Worm (Caenorhabditis elegans) whole organism, mixed stage, embryonic: Measurements from ENCODE around the gene C06B8.3.

Experiments
- bed-3 ChIP-seq: fragments of 200-800 bp; sonication (Bioruptor generic); optimal IDR thresholded peaks from 3 replicates; lab custom pipeline; 2018; ENCODE audit warnings: mild to moderate bottlenecking, missing genetic modification characterization, moderate library complexity, missing compliant biosample characterization
- blmp-1 ChIP-seq: fragments of 150-350 bp; optimal IDR thresholded peaks from 2 replicates; lab custom pipeline; 2014; ENCODE audit warnings: missing biosample characterization, missing genetic modification characterization
- ceh-39 ChIP-seq: fragments of 150-350 bp; optimal IDR thresholded peaks from 2 replicates; lab custom pipeline; 2014; ENCODE audit warnings: missing biosample characterization, missing genetic modification characterization
- ceh-43 ChIP-seq: fragments of 200-800 bp; sonication (Bioruptor generic); optimal IDR thresholded peaks from 2 replicates; lab custom pipeline; 2018; ENCODE audit warnings: mild to moderate bottlenecking, missing genetic modification characterization, moderate library complexity, missing compliant biosample characterization
- ceh-83 ChIP-seq: fragments of 200-800 bp; sonication (Bioruptor generic); optimal IDR thresholded peaks from 2 replicates; lab custom pipeline; 2018; ENCODE audit warnings: mild to moderate bottlenecking, missing genetic modification characterization, missing compliant biosample characterization
- ces-1 ChIP-seq: fragments of 150-350 bp; optimal IDR thresholded peaks from 2 replicates; lab custom pipeline; 2014; ENCODE audit warnings: missing biosample characterization, missing genetic modification reagents, missing genetic modification characterization
- cnd-1 ChIP-seq: fragments of 200-800 bp; sonication (Bioruptor generic); optimal IDR thresholded peaks from 2 replicates; lab custom pipeline; 2018; ENCODE audit warnings: mild to moderate bottlenecking, missing genetic modification characterization, missing compliant biosample characterization
- drap-1 ChIP-seq: fragments of 200-800 bp; sonication (Bioruptor generic); optimal IDR thresholded peaks from 3 replicates; lab custom pipeline; 2018; ENCODE audit warnings: mild to moderate bottlenecking, missing genetic modification characterization, missing compliant biosample characterization
- elt-1 ChIP-seq: sonication (generic microtip); optimal IDR thresholded peaks from 2 replicates; lab custom pipeline; 2017; ENCODE audit warnings: missing genetic modification characterization, mild to moderate bottlenecking, missing compliant biosample characterization, antibody characterized with exemption, moderate library complexity, borderline replicate concordance; ENCODE audit not compliant: insufficient read depth
- elt-3 ChIP-seq: fragments of 150-350 bp; optimal IDR thresholded peaks from 2 replicates; lab custom pipeline; 2014; ENCODE audit warnings: missing biosample characterization, missing genetic modification characterization
- flh-1 ChIP-seq: fragments of 200-800 bp; sonication (Bioruptor generic); optimal IDR thresholded peaks from 2 replicates; lab custom pipeline; 2018; ENCODE audit warnings: mild to moderate bottlenecking, missing genetic modification characterization, moderate library complexity, missing compliant biosample characterization
- ham-2 ChIP-seq: fragments of 200-800 bp; sonication (Bioruptor generic); optimal IDR thresholded peaks from 2 replicates; lab custom pipeline; 2018; ENCODE audit warnings: mild to moderate bottlenecking, missing genetic modification characterization, missing compliant biosample characterization
- hlh-1 ChIP-seq: fragments of 150-350 bp; optimal IDR thresholded peaks from 2 replicates; lab custom pipeline; 2014; ENCODE audit warnings: missing biosample characterization, missing genetic modification reagents, missing genetic modification characterization
- lin-13 ChIP-seq: fragments of 150-350 bp; optimal IDR thresholded peaks from 2 replicates; lab custom pipeline; 2014; ENCODE audit warnings: missing biosample characterization, missing genetic modification characterization
- lin-32 ChIP-seq: fragments of 200-800 bp; sonication (Bioruptor generic); optimal IDR thresholded peaks from 2 replicates; lab custom pipeline; 2018; ENCODE audit warnings: mild to moderate bottlenecking, missing genetic modification characterization, missing compliant biosample characterization
- mab-5 ChIP-seq: fragments of 150-350 bp; optimal IDR thresholded peaks from 2 replicates; lab custom pipeline; 2014; ENCODE audit warnings: missing biosample characterization, missing genetic modification characterization
- mep-1 ChIP-seq: fragments of 150-350 bp; optimal IDR thresholded peaks from 2 replicates; lab custom pipeline; 2017; ENCODE audit warnings: missing biosample characterization, missing genetic modification reagents, missing genetic modification characterization, inconsistent platforms
- nhr-12 ChIP-seq: fragments of 150-350 bp; optimal IDR thresholded peaks from 2 replicates; lab custom pipeline; 2014; ENCODE audit warnings: missing biosample characterization, missing genetic modification characterization
- nhr-2 ChIP-seq: fragments of 150-350 bp; optimal IDR thresholded peaks from 2 replicates; lab custom pipeline; 2014; ENCODE audit warnings: missing biosample characterization, missing genetic modification characterization
- nhr-237 ChIP-seq: fragments of 150-350 bp; optimal IDR thresholded peaks from 2 replicates; lab custom pipeline; 2014; ENCODE audit warnings: missing biosample characterization, missing genetic modification characterization
- nhr-28 ChIP-seq: fragments of 150-350 bp; optimal IDR thresholded peaks from 2 replicates; lab custom pipeline; 2014; ENCODE audit warnings: missing biosample characterization, missing genetic modification characterization
- pha-4 ChIP-seq: fragments of 150-350 bp; optimal IDR thresholded peaks from 2 replicates; lab custom pipeline; 2018; ENCODE audit warnings: missing biosample characterization, missing genetic modification reagents, missing genetic modification characterization
- sem-2 ChIP-seq: fragments of 200-800 bp; sonication (Bioruptor generic); optimal IDR thresholded peaks from 2 replicates; lab custom pipeline; 2018; ENCODE audit warnings: mild to moderate bottlenecking, missing genetic modification characterization, missing compliant biosample characterization
- snpc-4 ChIP-seq: fragments of 150-350 bp; optimal IDR thresholded peaks from 2 replicates; lab custom pipeline; 2014; ENCODE audit warnings: missing biosample characterization, missing genetic modification characterization
- sptf-1 ChIP-seq: sonication (generic microtip); optimal IDR thresholded peaks from 2 replicates; lab custom pipeline; 2017; ENCODE audit warnings: mild to moderate bottlenecking, missing genetic modification characterization, moderate library complexity, missing compliant biosample characterization
- unc-120 ChIP-seq: sonication (generic microtip); optimal IDR thresholded peaks from 2 replicates; lab custom pipeline; 2017; ENCODE audit warnings: missing genetic modification characterization, missing compliant biosample characterization; ENCODE audit not compliant: poor library complexity, severe bottlenecking
- unc-39 ChIP-seq: fragments of 150-350 bp; optimal IDR thresholded peaks from 2 replicates; lab custom pipeline; 2014; ENCODE audit warnings: missing biosample characterization, missing genetic modification characterization
- unc-62 ChIP-seq: fragments of 150-350 bp; optimal IDR thresholded peaks from 2 replicates; lab custom pipeline; 2014; ENCODE audit warnings: missing biosample characterization, missing genetic modification reagents, missing genetic modification characterization
- ztf-11 ChIP-seq: fragments of 150-350 bp; optimal IDR thresholded peaks from 2 replicates; lab custom pipeline; 2014; ENCODE audit warnings: missing biosample characterization, missing genetic modification characterization

The C06B8.3 gene

DNA sequence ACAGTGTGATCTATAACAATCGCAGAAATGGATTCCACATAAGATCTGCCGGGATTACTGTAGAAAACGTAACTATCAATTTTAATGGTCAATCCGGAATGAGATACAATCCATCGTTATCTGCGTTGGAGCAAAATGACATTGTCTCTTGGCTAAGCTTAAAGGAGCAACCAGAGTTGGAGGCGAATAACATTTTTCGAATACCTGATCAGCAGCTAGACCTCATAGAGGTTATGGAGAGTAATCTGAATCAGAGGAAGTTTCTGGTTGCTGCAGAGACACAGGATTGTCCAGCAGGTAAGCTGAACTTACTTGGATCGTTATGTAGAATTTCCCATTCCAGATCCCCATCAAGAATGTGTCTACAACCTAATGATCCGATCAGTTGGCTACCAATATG is 19.2 kb upstream of the C06B8.3 start:
- TF ChIP-seq unc-39: no peak
- TF ChIP-seq ces-1 (GFP tag; lab: Kevin White, UChicago): no peak
- TF ChIP-seq drap-1 (GFP tag; lab: Kevin White, UChicago): no peak
- TF ChIP-seq sptf-1 (tag; lab: Kevin White, UChicago): no peak
- no peak for TF ChIP-seq snpc-4 (tag; lab: Kevin White, UChicago)
- no peak for TF ChIP-seq nhr-28
- TF ChIP-seq blmp-1: no peak
- TF ChIP-seq, all 35 proteins: peak for 0

DNA sequence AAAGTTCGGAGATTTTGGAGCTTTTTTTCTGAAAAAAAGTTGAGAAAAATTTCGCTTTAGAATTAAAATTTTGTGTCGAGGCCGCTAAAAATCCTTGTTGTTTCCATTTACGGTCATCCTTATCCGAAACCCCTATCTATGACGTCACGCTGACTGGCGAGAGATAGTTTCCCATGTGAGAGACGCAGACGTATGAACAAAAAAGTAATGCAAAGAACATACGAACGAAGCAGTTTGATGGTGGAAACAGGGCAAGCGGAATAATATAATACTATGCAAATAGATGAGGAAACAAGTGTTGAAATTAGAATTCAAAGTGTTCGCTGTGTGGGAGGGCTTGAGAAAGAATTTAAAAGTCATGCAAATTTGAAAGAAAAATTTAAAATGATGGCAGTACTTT is 14.7 kb upstream of the C06B8.3 start:
- TF ChIP-seq nhr-12 (tag; lab: Kevin White, UChicago) (no peak), lin-13 (tag; lab: Kevin White, UChicago) (no peak), ces-1 (GFP tag; lab: Kevin White, UChicago) (no peak), snpc-4 (tag; lab: Kevin White, UChicago) (no peak), ceh-83 (GFP tag; lab: Kevin White, UChicago) (no peak), ceh-39 (tag; lab: Kevin White, UChicago) (no peak), nhr-237 (no peak), bed-3 (GFP tag; lab: Kevin White, UChicago) (no peak), nhr-28 (no peak), ztf-11 (tag; lab: Kevin White, UChicago) (no peak)
- TF ChIP-seq, all 35 proteins: peak for 0

- TF ChIP-seq mep-1 (tag; lab: Kevin White, UChicago) (no peak), nhr-2 (tag; lab: Kevin White, UChicago) (no peak), lin-32 (no peak)
Observed at ce11 chrV:15498434-15498833, 14.0 kb upstream of the C06B8.3 start, which contains the start of gene C06B8.7. TSS of gene C06B8.7 (plus strand) at chrV:15498734.

- TF ChIP-seq lin-13 (tag; lab: Kevin White, UChicago) (peak; percentile 4), unc-120 (tag; lab: Kevin White, UChicago) (no peak), drap-1 (GFP tag; lab: Kevin White, UChicago) (no peak), cnd-1 (peak; percentile 17), sem-2 (GFP tag; lab: Kevin White, UChicago) (no peak), pha-4 (tag; lab: Kevin White, UChicago) (peak; percentile 100), sptf-1 (tag; lab: Kevin White, UChicago) (no peak), ham-2 (peak; percentile 66), elt-1 (no peak)
Observed at ce11 chrV:15497731-15498130, 13.3 kb upstream of the C06B8.3 start.

ce11 chrV:15495169-15495568 is 10.7 kb upstream of the C06B8.3 start, which contains the start of gene srh-219:
TSS of gene srh-219 (plus strand) at chrV:15495469.
- no peak for TF ChIP-seq hlh-1 (tag; lab: Kevin White, UChicago)

- TF ChIP-seq blmp-1 (no peak), nhr-28 (no peak), nhr-2 (tag; lab: Kevin White, UChicago) (no peak), ces-1 (GFP tag; lab: Kevin White, UChicago) (no peak), flh-1 (no peak), mab-5 (tag; lab: Kevin White, UChicago) (no peak), elt-1 (no peak), drap-1 (GFP tag; lab: Kevin White, UChicago) (no peak), ceh-43 (GFP tag; lab: Kevin White, UChicago) (no peak), sem-2 (GFP tag; lab: Kevin White, UChicago) (no peak), snpc-4 (tag; lab: Kevin White, UChicago) (no peak), ceh-83 (GFP tag; lab: Kevin White, UChicago) (no peak)
- TF ChIP-seq, all 35 proteins: peak for 0
Observed at ce11 chrV:15493680-15494079, 9.2 kb upstream of the C06B8.3 start, which contains the start of gene srh-218. TSS of gene srh-218 (plus strand) at chrV:15493980.

ce11 chrV:15492518-15492917 is 8.1 kb upstream of the C06B8.3 start, which contains the start of gene str-264:
TSS of gene str-264 (minus strand) at chrV:15492618.
- no peak for TF ChIP-seq bed-3 (GFP tag; lab: Kevin White, UChicago)
- TF ChIP-seq unc-62 (GFP tag; lab: Kevin White, UChicago): no peak
- TF ChIP-seq nhr-237: no peak
- TF ChIP-seq unc-39: no peak
- no peak for TF ChIP-seq elt-3 (tag; lab: Kevin White, UChicago)
- TF ChIP-seq lin-32: no peak
- no peak for TF ChIP-seq elt-1
- no peak for TF ChIP-seq mab-5 (tag; lab: Kevin White, UChicago)
- no peak for TF ChIP-seq ceh-39 (tag; lab: Kevin White, UChicago)
- TF ChIP-seq lin-13 (tag; lab: Kevin White, UChicago): no peak
